Worm (Caenorhabditis elegans) whole organism, L1 larva: Measurements from ENCODE around the gene dex-1.

Source experiments
- aly-2 ChIP-seq: fragments of 150-350 bp; optimal IDR thresholded peaks from 2 replicates; lab custom pipeline; 2014; ENCODE audit warnings: missing biosample characterization, missing genetic modification characterization
- ceh-82 ChIP-seq, 3 experiments: fragments of 150-350 bp in 1 of 3; sonication (generic microtip) in 2 of 3; optimal IDR thresholded peaks; 2 replicates each; lab custom pipeline; 2014 to 2017; ENCODE audit warnings: missing biosample characterization in 3 of 3, missing genetic modification characterization in 3 of 3
- nhr-12 ChIP-seq: sonication (generic microtip); optimal IDR thresholded peaks from 2 replicates; lab custom pipeline; 2017; ENCODE audit warnings: missing biosample characterization, missing genetic modification characterization
- nhr-76 ChIP-seq: sonication (generic microtip); optimal IDR thresholded peaks from 2 replicates; lab custom pipeline; 2017; ENCODE audit warnings: missing biosample characterization, missing genetic modification characterization
- nhr-77 ChIP-seq: fragments of 150-350 bp; optimal IDR thresholded peaks from 2 replicates; lab custom pipeline; 2014; ENCODE audit warnings: missing biosample characterization, missing genetic modification characterization
- skn-1 ChIP-seq: fragments of 150-350 bp; optimal IDR thresholded peaks from 2 replicates; lab custom pipeline; 2014; ENCODE audit warnings: missing biosample characterization, missing genetic modification characterization
- tbx-2 ChIP-seq: sonication (generic microtip); optimal IDR thresholded peaks from 2 replicates; lab custom pipeline; 2016; ENCODE audit warnings: missing genetic modification characterization, missing compliant biosample characterization
- unc-62 ChIP-seq: fragments of 150-350 bp; optimal IDR thresholded peaks from 2 replicates; lab custom pipeline; 2014; ENCODE audit warnings: missing biosample characterization, missing genetic modification reagents, missing genetic modification characterization
- unc-86 ChIP-seq: sonication (generic microtip); optimal IDR thresholded peaks from 2 replicates; lab custom pipeline; 2016; ENCODE audit warnings: missing genetic modification characterization, missing compliant biosample characterization

- TF ChIP-seq unc-62 (GFP tag; lab: Kevin White, UChicago) (no peak), tbx-2 (no peak), nhr-76 (tag; lab: Kevin White, UChicago) (no peak), nhr-12 (tag; lab: Kevin White, UChicago) (no peak), nhr-77 (no peak), ceh-82 (tag; optimal IDR thresholded peaks at IDR 0.05; lab: Kevin White, UChicago) (no peak), skn-1 (no peak), aly-2 (tag; lab: Kevin White, UChicago) (no peak), unc-86 (no peak)
These were observed 47.8 kb downstream of the dex-1 start, which contains the start of gene molo-1 for ce11 chrIII:5573694-5574093.
